Fruit fly (Drosophila melanogaster) whole organism, pupa: ENCODE measurements around the gene Trissin.

Experiments
- CG10348 ChIP-seq: fragments of 200-800 bp; sonication (Bioruptor generic); IDR thresholded peaks from 2 replicates; pipeline ENCODE4 v1.3.6; 2022; ENCODE audit warnings: missing biosample characterization, missing genetic modification characterization
- CG12605 ChIP-seq: fragments of 200-800 bp; sonication (Bioruptor generic); IDR thresholded peaks from 2 replicates; pipeline ENCODE4 v1.3.6; 2022; ENCODE audit warnings: missing biosample characterization, missing genetic modification characterization
- CG13204 ChIP-seq: fragments of 200-800 bp; sonication (Bioruptor generic); optimal IDR thresholded peaks from 2 replicates; lab custom pipeline; 2018; ENCODE audit warnings: missing biosample characterization, mild to moderate bottlenecking, missing genetic modification characterization, moderate library complexity
- CG14655 ChIP-seq: fragments of 200-800 bp; sonication (Bioruptor generic); optimal IDR thresholded peaks from 3 replicates; lab custom pipeline; 2017; ENCODE audit warnings: mild to moderate bottlenecking, missing biosample characterization, missing genetic modification reagents, missing genetic modification characterization
- CG15710 ChIP-seq: fragments of 200-800 bp; sonication (Bioruptor generic); optimal IDR thresholded peaks from 2 replicates; lab custom pipeline; 2018; ENCODE audit warnings: missing biosample characterization, mild to moderate bottlenecking, missing genetic modification characterization, moderate library complexity
- CG17806 ChIP-seq: fragments of 200-800 bp; sonication (Bioruptor generic); optimal IDR thresholded peaks from 2 replicates; lab custom pipeline; 2018; ENCODE audit warnings: missing biosample characterization, mild to moderate bottlenecking, missing genetic modification characterization, moderate library complexity
- CG32121 ChIP-seq: fragments of 200-800 bp; sonication (Bioruptor generic); IDR thresholded peaks from 2 replicates; pipeline ENCODE4 v1.3.6; 2022; ENCODE audit warnings: missing biosample characterization, missing genetic modification characterization
- CG34367 ChIP-seq: fragments of 200-800 bp; sonication (Bioruptor generic); optimal IDR thresholded peaks from 2 replicates; lab custom pipeline; 2018; ENCODE audit warnings: missing biosample characterization, mild to moderate bottlenecking, missing genetic modification characterization
- CG4496 ChIP-seq: fragments of 200-800 bp; sonication (Bioruptor generic); IDR thresholded peaks from 3 replicates; pipeline ENCODE4 v1.3.6; 2022; ENCODE audit warnings: missing biosample characterization, missing genetic modification characterization
- CG8159 ChIP-seq: fragments of 200-800 bp; sonication (Bioruptor generic); optimal IDR thresholded peaks from 3 replicates; lab custom pipeline; 2018; ENCODE audit warnings: missing biosample characterization, mild to moderate bottlenecking, missing genetic modification characterization, moderate library complexity
- CG8301 ChIP-seq: fragments of 200-800 bp; sonication (Bioruptor generic); optimal IDR thresholded peaks from 2 replicates; lab custom pipeline; 2018; ENCODE audit warnings: missing biosample characterization, mild to moderate bottlenecking, missing genetic modification characterization
- CG9948 ChIP-seq: fragments of 200-800 bp; sonication (Bioruptor generic); optimal IDR thresholded peaks from 2 replicates; lab custom pipeline; 2018; ENCODE audit warnings: missing biosample characterization, mild to moderate bottlenecking, missing genetic modification characterization, moderate library complexity
- D1 ChIP-seq: fragments of 200-800 bp; sonication (Bioruptor generic); optimal IDR thresholded peaks from 2 replicates; lab custom pipeline; 2018; ENCODE audit warnings: missing biosample characterization, mild to moderate bottlenecking, missing genetic modification characterization, moderate library complexity
- EcR ChIP-seq: fragments of 200-800 bp; sonication (Bioruptor generic); optimal IDR thresholded peaks from 3 replicates; lab custom pipeline; 2019; ENCODE audit warnings: missing biosample characterization, missing genetic modification characterization, mild to moderate bottlenecking, moderate library complexity, missing genetic modification reagents
- Ets98B ChIP-seq: fragments of 200-800 bp; sonication (Bioruptor generic); IDR thresholded peaks from 2 replicates; pipeline ENCODE4 v1.3.6; 2022; ENCODE audit warnings: missing biosample characterization, missing genetic modification characterization
- Pif1A ChIP-seq: fragments of 200-800 bp; sonication (Bioruptor generic); optimal IDR thresholded peaks from 3 replicates; lab custom pipeline; 2016; ENCODE audit warnings: missing biosample characterization, missing genetic modification characterization
- Pif1B ChIP-seq: fragments of 200-800 bp; sonication (Bioruptor generic); optimal IDR thresholded peaks from 3 replicates; lab custom pipeline; 2016; ENCODE audit warnings: missing biosample characterization, missing genetic modification characterization
- Snoo ChIP-seq: fragments of 200-800 bp; sonication (Bioruptor generic); optimal IDR thresholded peaks from 3 replicates; lab custom pipeline; 2017; ENCODE audit warnings: missing biosample characterization, mild to moderate bottlenecking, missing genetic modification characterization, inconsistent platforms
- fd96Ca ChIP-seq: fragments of 200-800 bp; sonication (Bioruptor generic); IDR thresholded peaks from 3 replicates; pipeline ENCODE4 v1.3.6; 2022; ENCODE audit warnings: missing biosample characterization, missing genetic modification characterization
- gl ChIP-seq: fragments of 200-800 bp; sonication (Bioruptor generic); optimal IDR thresholded peaks from 2 replicates; lab custom pipeline; 2018; ENCODE audit warnings: missing biosample characterization, mild to moderate bottlenecking, missing genetic modification characterization
- rn ChIP-seq: fragments of 200-800 bp; sonication (Bioruptor generic); IDR thresholded peaks from 2 replicates; pipeline ENCODE4 v1.3.6; 2022; ENCODE audit warnings: missing biosample characterization, missing genetic modification characterization

Gene Trissin

dm6 chr3R:15467991-15468764, 17.0 kb downstream of the Trissin start:
- no peak for TF ChIP-seq CG8301
- TF ChIP-seq CG14655 (GFP tag; lab: Kevin White, UChicago) = no peak
- no peak for TF ChIP-seq Ets98B (GFP tag; lab: Robert Waterston, UW)
- TF ChIP-seq CG34367 (tag; lab: Kevin White, UChicago) = no peak
- no peak for TF ChIP-seq CG9948 (tag; lab: Kevin White, UChicago)
- no peak for TF ChIP-seq EcR
- TF ChIP-seq CG15710 (tag; lab: Kevin White, UChicago) = no peak
- no peak for TF ChIP-seq CG17806 (tag; lab: Kevin White, UChicago)
- TF ChIP-seq gl (tag; lab: Kevin White, UChicago) = no peak
- TF ChIP-seq CG32121 (GFP tag; lab: Robert Waterston, UW) = no peak
- no peak for TF ChIP-seq CG13204

- TF ChIP-seq CG32121 (GFP tag; lab: Robert Waterston, UW) (no peak), CG8159 (tag; lab: Kevin White, UChicago) (no peak), CG9948 (tag; lab: Kevin White, UChicago) (no peak), CG14655 (GFP tag; lab: Kevin White, UChicago) (no peak), CG34367 (tag; lab: Kevin White, UChicago) (no peak), Pif1B (GFP tag; lab: Kevin White, UChicago) (no peak), EcR (peak; percentile 94), CG13204 (peak; percentile 29), CG8301 (no peak), CG15710 (tag; lab: Kevin White, UChicago) (no peak), CG17806 (tag; lab: Kevin White, UChicago) (no peak)
Observed at dm6 chr3R:15463172-15463571, 22.0 kb downstream of the Trissin start.

- TF ChIP-seq CG8159 (tag; lab: Kevin White, UChicago) (no peak), CG4496 (GFP tag; lab: Robert Waterston, UW) (no peak), CG10348 (no peak), Snoo (tag; lab: Kevin White, UChicago) (no peak), CG13204 (no peak), CG17806 (tag; lab: Kevin White, UChicago) (no peak), CG15710 (tag; lab: Kevin White, UChicago) (no peak), Pif1A (no peak), CG9948 (tag; lab: Kevin White, UChicago) (no peak), rn (GFP tag; lab: Robert Waterston, UW) (no peak), CG32121 (GFP tag; lab: Robert Waterston, UW) (no peak), Ets98B (GFP tag; lab: Robert Waterston, UW) (no peak), EcR (no peak), fd96Ca (GFP tag; lab: Robert Waterston, UW) (no peak), gl (tag; lab: Kevin White, UChicago) (no peak), CG12605 (GFP tag; lab: Robert Waterston, UW) (no peak), D1 (tag; lab: Kevin White, UChicago) (no peak)
Observed at dm6 chr3R:15458186-15458715, 26.9 kb downstream of the Trissin start.

- TF ChIP-seq Snoo (tag; lab: Kevin White, UChicago) (peak; percentile 38), CG14655 (GFP tag; lab: Kevin White, UChicago) (peak; percentile 1), CG17806 (tag; lab: Kevin White, UChicago) (peak; percentile 43), Ets98B (GFP tag; lab: Robert Waterston, UW) (no peak), CG8301 (peak; percentile 3), CG15710 (tag; lab: Kevin White, UChicago) (peak; percentile 49), Pif1B (GFP tag; lab: Kevin White, UChicago) (peak; percentile 7), EcR (peak; percentile 67), fd96Ca (GFP tag; lab: Robert Waterston, UW) (no peak), gl (tag; lab: Kevin White, UChicago) (no peak), CG34367 (tag; lab: Kevin White, UChicago) (peak; percentile 1), CG8159 (tag; lab: Kevin White, UChicago) (peak; percentile 49), Pif1A (peak; percentile 27), CG12605 (GFP tag; lab: Robert Waterston, UW) (no peak), CG10348 (no peak), CG9948 (tag; lab: Kevin White, UChicago) (peak; percentile 13)
Observed at dm6 chr3R:15457386-15458011, 27.7 kb downstream of the Trissin start.

- TF ChIP-seq CG13204 (no peak), CG14655 (GFP tag; lab: Kevin White, UChicago) (no peak), gl (tag; lab: Kevin White, UChicago) (no peak), CG4496 (GFP tag; lab: Robert Waterston, UW) (no peak), EcR (peak; percentile 24), CG15710 (tag; lab: Kevin White, UChicago) (no peak), CG32121 (GFP tag; lab: Robert Waterston, UW) (no peak), Ets98B (GFP tag; lab: Robert Waterston, UW) (no peak), CG12605 (GFP tag; lab: Robert Waterston, UW) (no peak)
- TF ChIP-seq, all 21 proteins: peak for 1
Observed at dm6 chr3R:15451344-15452107, 33.7 kb downstream of the Trissin start.
